Fruit fly (Drosophila melanogaster): ENCODE data around the gene MtnA.
A peak's percentile ranks its signal among the peaks of the same experiment; 100 is the strongest.

The MtnA gene

DNA sequence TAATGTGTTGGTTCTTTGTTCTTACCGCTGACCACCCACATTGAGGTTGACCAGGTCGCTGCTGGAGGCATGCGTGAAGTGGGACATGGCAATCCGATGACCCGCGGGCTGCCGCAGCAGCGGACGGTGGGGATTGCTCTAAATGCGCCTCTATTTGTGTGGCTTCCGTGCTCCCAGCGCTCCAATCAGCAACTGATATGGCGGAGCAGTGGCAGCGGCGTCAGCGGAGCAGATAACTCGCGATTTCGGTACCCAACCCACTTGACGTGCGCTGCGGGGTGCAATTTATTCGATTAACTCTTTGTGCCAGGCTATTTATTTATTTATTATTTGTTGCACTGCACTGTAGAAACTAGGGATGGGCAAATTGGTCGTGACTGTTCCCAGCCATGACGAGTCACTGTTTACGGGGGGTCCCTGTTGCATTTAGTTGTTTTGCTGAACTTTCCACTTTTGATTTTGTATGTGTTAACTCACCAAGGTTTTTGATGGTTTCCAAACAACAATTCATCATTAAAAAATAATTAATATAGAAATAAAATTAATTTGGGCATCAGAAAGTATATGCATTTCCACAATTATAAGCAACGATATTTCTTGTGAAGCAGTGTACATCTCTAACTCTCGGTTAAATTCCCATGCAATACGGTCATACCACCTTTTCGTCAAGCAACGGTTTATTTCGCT lies 16.6 kb upstream of the MtnA start, which contains the start of the genes CG9467 and CG8526 (continued):
- peak; percentile 72 for TF ChIP-seq Dek (tag; optimal IDR thresholded peaks at IDR 0.05)
- TF ChIP-seq Oli (tag; optimal IDR thresholded peaks at IDR 0.05), result peak; percentile 37
- TF ChIP-seq br (optimal IDR thresholded peaks at IDR 0.05), result no peak
- TF ChIP-seq TFAM (GFP tag; optimal IDR thresholded peaks at IDR 0.05), result no peak
- TF ChIP-seq seq (GFP tag; IDR thresholded peaks at IDR 0.05), result no peak
- no peak for TF ChIP-seq CG1792 (GFP tag; optimal IDR thresholded peaks at IDR 0.05)
- TF ChIP-seq CG34224 (GFP tag; IDR thresholded peaks at IDR 0.05; ENCODE audit: partially characterized antibody), result peak; percentile 71
- TF ChIP-seq tup (GFP tag; optimal IDR thresholded peaks at IDR 0.05), result peak; percentile 13
- no peak for TF ChIP-seq HmgD (GFP tag; optimal IDR thresholded peaks at IDR 0.05)
- 0 out of 2 replicates have a peak, but pooled peaks have one; percentile 10 for TF ChIP-seq CG42726 (GFP tag; IDR thresholded peaks at IDR 0.05; ENCODE audit: partially characterized antibody)
- peak; percentile 74 for TF ChIP-seq Doc3 (GFP tag; IDR thresholded peaks at IDR 0.05; ENCODE audit: partially characterized antibody)
- no peak for TF ChIP-seq gt (GFP tag; IDR thresholded peaks at IDR 0.05)
- TF ChIP-seq Awh (GFP tag; IDR thresholded peaks at IDR 0.05), result no peak
- peak; percentile 34 for TF ChIP-seq CG5245 (GFP tag; optimal IDR thresholded peaks at IDR 0.05)
- no peak for TF ChIP-seq CG7271 (tag; optimal IDR thresholded peaks at IDR 0.05)
- TF ChIP-seq Hmr (GFP tag; optimal IDR thresholded peaks at IDR 0.05), result peak; percentile 74
- TF ChIP-seq sens-2 (GFP tag; IDR thresholded peaks at IDR 0.05), result 0 out of 2 replicates have a peak, but pooled peaks have one; percentile 9
- TF ChIP-seq CG7556 (GFP tag; optimal IDR thresholded peaks at IDR 0.05), result peak; percentile 35
- peak; percentile 24 for TF ChIP-seq ems (GFP tag; optimal IDR thresholded peaks at IDR 0.05)
- TF ChIP-seq gcm2 (GFP tag; optimal IDR thresholded peaks at IDR 0.05), result no peak
- TF ChIP-seq kah (GFP tag; optimal IDR thresholded peaks at IDR 0.05), result no peak
- no peak for TF ChIP-seq Drgx (GFP tag; IDR thresholded peaks at IDR 0.05)
- peak; percentile 69 for TF ChIP-seq CG18262 (tag; optimal IDR thresholded peaks at IDR 0.05)
- no peak for TF ChIP-seq Dad (GFP tag; optimal IDR thresholded peaks at IDR 0.05)
- no peak for TF ChIP-seq CG11504 (tag; optimal IDR thresholded peaks at IDR 0.05)
- peak; percentile 66 for TF ChIP-seq stwl (tag; optimal IDR thresholded peaks at IDR 0.05)
- TF ChIP-seq ken (GFP tag; IDR thresholded peaks at IDR 0.05), result peak; percentile 35; the same call in 1 of the 3 replicates
- TF ChIP-seq CG6765 (GFP tag; optimal IDR thresholded peaks at IDR 0.05), result peak; percentile 2
- TF ChIP-seq CG12299 (tag; optimal IDR thresholded peaks at IDR 0.05), result no peak
- peak; percentile 74 for TF ChIP-seq Hr3 (GFP tag; optimal IDR thresholded peaks at IDR 0.05)
- TF ChIP-seq CG32772 (GFP tag; IDR thresholded peaks at IDR 0.05), result peak; percentile 51; the same call in 1 of the 2 replicates
- peak; percentile 59 for TF ChIP-seq slou (GFP tag; optimal IDR thresholded peaks at IDR 0.05)
- TF ChIP-seq tx (GFP tag; optimal IDR thresholded peaks at IDR 0.05), result peak; percentile 10
- peak; percentile 74 for TF ChIP-seq YL-1 (GFP tag; optimal IDR thresholded peaks at IDR 0.05)
- TF ChIP-seq caup (GFP tag; optimal IDR thresholded peaks at IDR 0.05; ENCODE audit: severe bottlenecking), result peak; percentile 49
- TF ChIP-seq emc (GFP tag; optimal IDR thresholded peaks at IDR 0.05), result no peak
- TF ChIP-seq CG10654 (GFP tag; optimal IDR thresholded peaks at IDR 0.05), result peak; percentile 50
- TF ChIP-seq hb (GFP tag; IDR thresholded peaks at IDR 0.05; ENCODE audit: partially characterized antibody), result peak; percentile 70; the same call in 1 of the 3 replicates
- TF ChIP-seq Hmx (GFP tag; optimal IDR thresholded peaks at IDR 0.05), result no peak
- peak; percentile 69 for TF ChIP-seq Ssrp (tag; optimal IDR thresholded peaks at IDR 0.05)
- peak; percentile 72 for TF ChIP-seq CG14860 (GFP tag; IDR thresholded peaks at IDR 0.05; ENCODE audit: partially characterized antibody)
- peak; percentile 21; the same call in 1 of the 2 replicates for TF ChIP-seq Taf1 (GFP tag; IDR thresholded peaks at IDR 0.05)
- peak; percentile 52 to 71 for TF ChIP-seq dpn (GFP tag; optimal IDR thresholded peaks at IDR 0.05)
- TF ChIP-seq CG8089 (GFP tag; optimal IDR thresholded peaks at IDR 0.05), result no peak
- peak; percentile 78 for TF ChIP-seq CG17829 (tag; optimal IDR thresholded peaks at IDR 0.05)
- peak; percentile 50 for TF ChIP-seq PHDP (tag; optimal IDR thresholded peaks at IDR 0.05)
- TF ChIP-seq CG18476 (GFP tag; optimal IDR thresholded peaks at IDR 0.05), result peak; percentile 25
- TF ChIP-seq CG6813 (GFP tag; optimal IDR thresholded peaks at IDR 0.05), result no peak
- TF ChIP-seq CG4360 (GFP tag; IDR thresholded peaks at IDR 0.05), result no peak
